Worm (Caenorhabditis elegans) whole organism, mixed stage, embryonic: Measurements from ENCODE around the gene str-130.
A peak's percentile ranks its signal among the peaks of the same experiment; 100 is the strongest.

Experiments used
- M03D4.4 ChIP-seq: sonication (generic microtip); optimal IDR thresholded peaks from 2 replicates; lab custom pipeline; 2017; ENCODE audit warnings: mild to moderate bottlenecking, missing genetic modification characterization, missing compliant biosample characterization
- bed-3 ChIP-seq: fragments of 200-800 bp; sonication (Bioruptor generic); optimal IDR thresholded peaks from 3 replicates; lab custom pipeline; 2018; ENCODE audit warnings: mild to moderate bottlenecking, missing genetic modification characterization, moderate library complexity, missing compliant biosample characterization
- blmp-1 ChIP-seq: fragments of 150-350 bp; optimal IDR thresholded peaks from 2 replicates; lab custom pipeline; 2014; ENCODE audit warnings: missing biosample characterization, missing genetic modification characterization
- ceh-39 ChIP-seq: fragments of 150-350 bp; optimal IDR thresholded peaks from 2 replicates; lab custom pipeline; 2014; ENCODE audit warnings: missing biosample characterization, missing genetic modification characterization
- ceh-43 ChIP-seq: fragments of 200-800 bp; sonication (Bioruptor generic); optimal IDR thresholded peaks from 2 replicates; lab custom pipeline; 2018; ENCODE audit warnings: mild to moderate bottlenecking, missing genetic modification characterization, moderate library complexity, missing compliant biosample characterization
- ceh-83 ChIP-seq: fragments of 200-800 bp; sonication (Bioruptor generic); optimal IDR thresholded peaks from 2 replicates; lab custom pipeline; 2018; ENCODE audit warnings: mild to moderate bottlenecking, missing genetic modification characterization, missing compliant biosample characterization
- cnd-1 ChIP-seq: fragments of 200-800 bp; sonication (Bioruptor generic); optimal IDR thresholded peaks from 2 replicates; lab custom pipeline; 2018; ENCODE audit warnings: mild to moderate bottlenecking, missing genetic modification characterization, missing compliant biosample characterization
- drap-1 ChIP-seq: fragments of 200-800 bp; sonication (Bioruptor generic); optimal IDR thresholded peaks from 3 replicates; lab custom pipeline; 2018; ENCODE audit warnings: mild to moderate bottlenecking, missing genetic modification characterization, missing compliant biosample characterization
- elt-1 ChIP-seq: sonication (generic microtip); optimal IDR thresholded peaks from 2 replicates; lab custom pipeline; 2017; ENCODE audit warnings: missing genetic modification characterization, mild to moderate bottlenecking, missing compliant biosample characterization, antibody characterized with exemption, moderate library complexity, borderline replicate concordance; ENCODE audit not compliant: insufficient read depth
- elt-3 ChIP-seq: fragments of 150-350 bp; optimal IDR thresholded peaks from 2 replicates; lab custom pipeline; 2014; ENCODE audit warnings: missing biosample characterization, missing genetic modification characterization
- ham-2 ChIP-seq: fragments of 200-800 bp; sonication (Bioruptor generic); optimal IDR thresholded peaks from 2 replicates; lab custom pipeline; 2018; ENCODE audit warnings: mild to moderate bottlenecking, missing genetic modification characterization, missing compliant biosample characterization
- lin-13 ChIP-seq: fragments of 150-350 bp; optimal IDR thresholded peaks from 2 replicates; lab custom pipeline; 2014; ENCODE audit warnings: missing biosample characterization, missing genetic modification characterization
- lsy-2 ChIP-seq: fragments of 150-350 bp; optimal IDR thresholded peaks from 2 replicates; lab custom pipeline; 2014; ENCODE audit warnings: missing biosample characterization, missing genetic modification characterization
- mab-5 ChIP-seq: fragments of 150-350 bp; optimal IDR thresholded peaks from 2 replicates; lab custom pipeline; 2014; ENCODE audit warnings: missing biosample characterization, missing genetic modification characterization
- mep-1 ChIP-seq: fragments of 150-350 bp; optimal IDR thresholded peaks from 2 replicates; lab custom pipeline; 2017; ENCODE audit warnings: missing biosample characterization, missing genetic modification reagents, missing genetic modification characterization, inconsistent platforms
- mls-2 ChIP-seq: sonication (generic microtip); optimal IDR thresholded peaks from 2 replicates; lab custom pipeline; 2016; ENCODE audit warnings: mild to moderate bottlenecking, missing genetic modification characterization, moderate library complexity, missing compliant biosample characterization
- nhr-237 ChIP-seq: fragments of 150-350 bp; optimal IDR thresholded peaks from 2 replicates; lab custom pipeline; 2014; ENCODE audit warnings: missing biosample characterization, missing genetic modification characterization
- nhr-28 ChIP-seq: fragments of 150-350 bp; optimal IDR thresholded peaks from 2 replicates; lab custom pipeline; 2014; ENCODE audit warnings: missing biosample characterization, missing genetic modification characterization
- nhr-76 ChIP-seq: sonication (generic microtip); optimal IDR thresholded peaks from 2 replicates; lab custom pipeline; 2017; ENCODE audit warnings: missing biosample characterization, missing genetic modification characterization
- snpc-4 ChIP-seq: fragments of 150-350 bp; optimal IDR thresholded peaks from 2 replicates; lab custom pipeline; 2014; ENCODE audit warnings: missing biosample characterization, missing genetic modification characterization
- tbx-8 ChIP-seq: fragments of 200-800 bp; sonication (Bioruptor generic); optimal IDR thresholded peaks from 2 replicates; lab custom pipeline; 2018; ENCODE audit warnings: mild to moderate bottlenecking, missing genetic modification characterization, moderate library complexity, missing compliant biosample characterization
- unc-39 ChIP-seq: fragments of 150-350 bp; optimal IDR thresholded peaks from 2 replicates; lab custom pipeline; 2014; ENCODE audit warnings: missing biosample characterization, missing genetic modification characterization
- unc-62 ChIP-seq: fragments of 150-350 bp; optimal IDR thresholded peaks from 2 replicates; lab custom pipeline; 2014; ENCODE audit warnings: missing biosample characterization, missing genetic modification reagents, missing genetic modification characterization
- zip-8 ChIP-seq: fragments of 150-350 bp; optimal IDR thresholded peaks from 2 replicates; lab custom pipeline; 2014; ENCODE audit warnings: missing biosample characterization, missing genetic modification characterization
- ztf-11 ChIP-seq: fragments of 150-350 bp; optimal IDR thresholded peaks from 2 replicates; lab custom pipeline; 2014; ENCODE audit warnings: missing biosample characterization, missing genetic modification characterization

The str-130 gene

ce11 chrV:8043664-8044063, 46.8 kb downstream of the str-130 start:
- TF ChIP-seq nhr-237 (tag; lab: Kevin White, UChicago) = no peak
- peak; percentile 38 for TF ChIP-seq elt-1

- no peak for TF ChIP-seq elt-3 (tag; lab: Kevin White, UChicago)
- no peak for TF ChIP-seq ztf-11 (tag; lab: Kevin White, UChicago)
- TF ChIP-seq ham-2 = no peak
- TF ChIP-seq lin-13 = no peak
- TF ChIP-seq nhr-76 (tag; lab: Kevin White, UChicago) = no peak
- TF ChIP-seq, all 35 proteins: peak for 0
These were observed 49.1 kb downstream of the str-130 start for ce11 chrV:8041336-8041868.

- TF ChIP-seq elt-3 (tag; lab: Kevin White, UChicago) (peak; percentile 52), mab-5 (tag; lab: Kevin White, UChicago) (no peak), tbx-8 (GFP tag; lab: Kevin White, UChicago) (peak; percentile 38), mep-1 (tag; lab: Kevin White, UChicago) (no peak), blmp-1 (tag; lab: Kevin White, UChicago) (peak; percentile 70), ztf-11 (tag; lab: Kevin White, UChicago) (no peak), unc-39 (tag; lab: Kevin White, UChicago) (no peak), nhr-28 (tag; lab: Kevin White, UChicago) (no peak), unc-62 (GFP tag; lab: Kevin White, UChicago) (peak; percentile 43), snpc-4 (no peak), ceh-83 (GFP tag; lab: Kevin White, UChicago) (no peak), M03D4.4 (tag; lab: Kevin White, UChicago) (no peak), bed-3 (no peak)
- TF ChIP-seq, all 35 proteins: peak for 4
These were observed 50.0 kb downstream of the str-130 start for ce11 chrV:8040247-8041084.

ce11 chrV:8039606-8040005, 50.9 kb downstream of the str-130 start:
- TF ChIP-seq unc-62 (GFP tag; lab: Kevin White, UChicago) (no peak), zip-8 (no peak), snpc-4 (no peak), drap-1 (GFP tag; lab: Kevin White, UChicago) (no peak), ceh-39 (tag; lab: Kevin White, UChicago) (no peak), ham-2 (no peak), lsy-2 (tag; lab: Kevin White, UChicago) (no peak), mls-2 (tag; lab: Kevin White, UChicago) (no peak), ztf-11 (tag; lab: Kevin White, UChicago) (no peak), cnd-1 (tag; lab: Kevin White, UChicago) (no peak), elt-3 (tag; lab: Kevin White, UChicago) (no peak), ceh-43 (GFP tag; lab: Kevin White, UChicago) (no peak), mep-1 (tag; lab: Kevin White, UChicago) (no peak), elt-1 (no peak), ceh-83 (GFP tag; lab: Kevin White, UChicago) (no peak), blmp-1 (tag; lab: Kevin White, UChicago) (no peak), unc-39 (tag; lab: Kevin White, UChicago) (no peak), nhr-237 (tag; lab: Kevin White, UChicago) (no peak), nhr-76 (tag; lab: Kevin White, UChicago) (no peak), lin-13 (no peak)
- TF ChIP-seq, all 35 proteins: peak for 0
